Fruit fly (Drosophila melanogaster) whole organism, embryonic: ENCODE data around the gene CG15353.

ENCODE experiments used
- ATbp ChIP-seq: fragments of 200-800 bp; sonication (Bioruptor generic); optimal IDR thresholded peaks from 2 replicates; lab custom pipeline; 2017; ENCODE audit warnings: missing biosample characterization, mild to moderate bottlenecking, missing genetic modification characterization, missing genetic modification reagents
- Adf1 ChIP-seq: fragments of 200-800 bp; sonication (Bioruptor generic); IDR thresholded peaks from 2 replicates; pipeline ENCODE4 v1.3.6; 2022; ENCODE audit warnings: missing biosample characterization, missing genetic modification characterization
- CG10209 ChIP-seq: fragments of 200-800 bp; sonication (Bioruptor generic); optimal IDR thresholded peaks from 3 replicates; lab custom pipeline; 2017; ENCODE audit warnings: missing biosample characterization, mild to moderate bottlenecking, missing genetic modification characterization, missing genetic modification reagents
- CG10321 ChIP-seq: fragments of 200-800 bp; sonication (Bioruptor generic); IDR thresholded peaks from 2 replicates; pipeline ENCODE4 v1.3.6; 2022; ENCODE audit warnings: missing biosample characterization, missing genetic modification characterization
- CG11696 ChIP-seq: fragments of 200-800 bp; sonication (Bioruptor generic); IDR thresholded peaks from 2 replicates; pipeline ENCODE4 v1.3.6; 2022; ENCODE audit warnings: missing biosample characterization, missing genetic modification characterization
- CG12104 ChIP-seq: fragments of 200-800 bp; sonication (Bioruptor generic); optimal IDR thresholded peaks from 3 replicates; lab custom pipeline; 2016; ENCODE audit warnings: missing biosample characterization, missing genetic modification characterization
- CG12299 ChIP-seq: fragments of 200-800 bp; sonication (Bioruptor generic); optimal IDR thresholded peaks from 2 replicates; lab custom pipeline; 2018; ENCODE audit warnings: missing biosample characterization, mild to moderate bottlenecking, missing genetic modification characterization
- CG14441 ChIP-seq: fragments of 200-800 bp; sonication (Bioruptor generic); IDR thresholded peaks from 2 replicates; pipeline ENCODE4 v1.3.6; 2022; ENCODE audit warnings: missing biosample characterization, missing genetic modification characterization
- CG14860 ChIP-seq: fragments of 200-800 bp; sonication (Bioruptor generic); IDR thresholded peaks from 3 replicates; pipeline ENCODE4 v1.3.6; 2022; ENCODE audit warnings: missing biosample characterization, missing genetic modification characterization; ENCODE audit not compliant: partially characterized antibody
- CG17802 ChIP-seq: fragments of 200-800 bp; sonication (Bioruptor generic); optimal IDR thresholded peaks from 2 replicates; lab custom pipeline; 2018; ENCODE audit warnings: missing biosample characterization, mild to moderate bottlenecking, missing genetic modification characterization, moderate library complexity
- CG31224 ChIP-seq: fragments of 200-800 bp; sonication (Bioruptor generic); IDR thresholded peaks from 2 replicates; pipeline ENCODE4 v1.3.6; 2022; ENCODE audit warnings: missing biosample characterization, missing genetic modification characterization
- CG34376 ChIP-seq: fragments of 200-800 bp; sonication (Bioruptor generic); optimal IDR thresholded peaks from 2 replicates; lab custom pipeline; 2018; ENCODE audit warnings: missing biosample characterization, mild to moderate bottlenecking, missing genetic modification characterization
- CG6254 ChIP-seq: fragments of 200-800 bp; sonication (Bioruptor generic); optimal IDR thresholded peaks from 3 replicates; lab custom pipeline; 2017; ENCODE audit warnings: mild to moderate bottlenecking, missing biosample characterization, missing genetic modification reagents, missing genetic modification characterization
- Camta ChIP-seq: fragments of 200-800 bp; sonication (Bioruptor generic); optimal IDR thresholded peaks from 2 replicates; lab custom pipeline; 2016; ENCODE audit warnings: missing biosample characterization, missing genetic modification characterization
- Ets65A ChIP-seq: fragments of 200-800 bp; sonication (Bioruptor generic); peaks from one replicate; lab custom pipeline; 2016; ENCODE audit warnings: missing biosample characterization, missing genetic modification characterization
- Fer1 ChIP-seq: fragments of 200-800 bp; sonication (Bioruptor generic); optimal IDR thresholded peaks from 2 replicates; lab custom pipeline; 2017; ENCODE audit warnings: missing biosample characterization, mild to moderate bottlenecking, missing genetic modification characterization
- Gug ChIP-seq: fragments of 200-800 bp; sonication (Bioruptor generic); IDR thresholded peaks from 4 replicates; pipeline ENCODE4 v1.3.6; 2022; ENCODE audit warnings: missing biosample characterization, missing genetic modification characterization
- H2.0 ChIP-seq: fragments of 200-800 bp; sonication (Bioruptor generic); IDR thresholded peaks from 2 replicates; pipeline ENCODE4 v1.3.6; 2022; ENCODE audit warnings: missing biosample characterization, missing genetic modification characterization
- Jarid2 ChIP-seq: fragments of 200-800 bp; sonication (Bioruptor generic); optimal IDR thresholded peaks from 3 replicates; lab custom pipeline; 2017; ENCODE audit warnings: mild to moderate bottlenecking, missing biosample characterization, missing genetic modification reagents, missing genetic modification characterization
- Lim3 ChIP-seq: fragments of 200-800 bp; sonication (Bioruptor generic); IDR thresholded peaks from 2 replicates; pipeline ENCODE4 v1.3.6; 2022; ENCODE audit warnings: missing biosample characterization, missing genetic modification characterization
- MBD-R2 ChIP-seq: fragments of 200-800 bp; sonication (Bioruptor generic); IDR thresholded peaks from 2 replicates; pipeline ENCODE4 v1.3.6; 2022; ENCODE audit warnings: missing biosample characterization, missing genetic modification characterization
- Scr ChIP-seq: fragments of 200-800 bp; sonication (Bioruptor generic); IDR thresholded peaks from 2 replicates; pipeline ENCODE4 v1.3.6; 2022; ENCODE audit warnings: missing biosample characterization, missing genetic modification characterization; ENCODE audit not compliant: partially characterized antibody
- Trl ChIP-seq, 3 experiments: fragments of >200 bp in 2 of 3; fragments of 200-800 bp in 1 of 3; sonication (Bioruptor generic) in 1 of 3; optimal IDR thresholded peaks; 2 replicates in 1 of 3; 3 replicates in 2 of 3; lab custom pipeline; 2016 to 2017; ENCODE audit warnings: missing biosample characterization in 1 of 3, missing genetic modification characterization in 1 of 3
- Xrp1 ChIP-seq: fragments of 200-800 bp; sonication (Bioruptor generic); IDR thresholded peaks from 2 replicates; pipeline ENCODE4 v1.3.6; 2022; ENCODE audit warnings: missing biosample characterization, missing genetic modification characterization
- al ChIP-seq: fragments of 200-800 bp; sonication (Bioruptor generic); IDR thresholded peaks from 2 replicates; pipeline ENCODE4 v1.3.6; 2022; ENCODE audit warnings: missing biosample characterization, missing genetic modification characterization
- aop ChIP-seq: fragments of 200-800 bp; sonication (Bioruptor generic); IDR thresholded peaks from 2 replicates; pipeline ENCODE4 v1.3.6; 2022; ENCODE audit warnings: missing biosample characterization, missing genetic modification characterization
- ato ChIP-seq: fragments of 200-800 bp; sonication (Bioruptor generic); IDR thresholded peaks from 2 replicates; pipeline ENCODE4 v1.3.6; 2022; ENCODE audit warnings: missing biosample characterization, missing genetic modification characterization; ENCODE audit not compliant: partially characterized antibody
- ci ChIP-seq: fragments of 200-800 bp; sonication (Bioruptor generic); IDR thresholded peaks from 3 replicates; pipeline ENCODE4 v1.3.6; 2022; ENCODE audit warnings: missing biosample characterization, missing genetic modification characterization
- corto ChIP-seq: fragments of 200-800 bp; sonication (Bioruptor generic); optimal IDR thresholded peaks from 2 replicates; lab custom pipeline; 2016; ENCODE audit warnings: missing biosample characterization, mild to moderate bottlenecking, missing genetic modification characterization, moderate library complexity
- hkb ChIP-seq, 2 experiments: fragments of 200-800 bp in 1 of 2; fragments of >200 bp in 1 of 2; sonication (Bioruptor generic) in 1 of 2; IDR thresholded peaks in 1 of 2; optimal IDR thresholded peaks in 1 of 2; 2 replicates each; pipeline versions ENCODE4 v1.3.6 to Lab custom; 2017 to 2022; ENCODE audit warnings: missing biosample characterization in 1 of 2, missing genetic modification characterization in 1 of 2
- ind ChIP-seq: fragments of 200-800 bp; sonication (Bioruptor generic); optimal IDR thresholded peaks from 3 replicates; lab custom pipeline; 2016; ENCODE audit warnings: missing biosample characterization, missing genetic modification characterization
- lbe ChIP-seq: fragments of 200-800 bp; sonication (Bioruptor generic); optimal IDR thresholded peaks from 2 replicates; lab custom pipeline; 2016; ENCODE audit warnings: missing biosample characterization, mild to moderate bottlenecking, missing genetic modification characterization
- lov ChIP-seq, 2 experiments: fragments of 200-800 bp in 1 of 2; fragments of >200 bp in 1 of 2; sonication (Bioruptor generic) in 1 of 2; IDR thresholded peaks in 1 of 2; optimal IDR thresholded peaks in 1 of 2; 2 replicates in 1 of 2; 3 replicates in 1 of 2; pipeline versions ENCODE4 v1.3.6 to Lab custom; 2017 to 2022; ENCODE audit warnings: missing biosample characterization in 1 of 2, missing genetic modification characterization in 1 of 2
- nom ChIP-seq: fragments of 200-800 bp; sonication (Bioruptor generic); optimal IDR thresholded peaks from 2 replicates; lab custom pipeline; 2017; ENCODE audit warnings: missing biosample characterization, missing genetic modification characterization, mild to moderate bottlenecking, moderate library complexity, missing genetic modification reagents
- otp ChIP-seq: fragments of 200-800 bp; sonication (Bioruptor generic); IDR thresholded peaks from 3 replicates; pipeline ENCODE4, ENCODE4 v1.3.6; 2022; ENCODE audit warnings: missing biosample characterization, missing genetic modification characterization
- pfk ChIP-seq: fragments of 200-800 bp; sonication (Bioruptor generic); optimal IDR thresholded peaks from 2 replicates; lab custom pipeline; 2018; ENCODE audit warnings: missing biosample characterization, mild to moderate bottlenecking, missing genetic modification characterization, moderate library complexity
- repo ChIP-seq: fragments of 200-800 bp; sonication (Bioruptor generic); optimal IDR thresholded peaks from 2 replicates; lab custom pipeline; 2016; ENCODE audit warnings: missing biosample characterization, missing genetic modification characterization
- sens ChIP-seq: fragments of 200-800 bp; sonication (Bioruptor generic); peaks from one replicate; lab custom pipeline; 2016; ENCODE audit warnings: missing biosample characterization, missing genetic modification characterization
- sens-2 ChIP-seq: fragments of 200-800 bp; sonication (Bioruptor generic); IDR thresholded peaks from 2 replicates; pipeline ENCODE4 v1.3.6; 2022; ENCODE audit warnings: missing biosample characterization, missing genetic modification characterization
- sna ChIP-seq: fragments of 200-800 bp; sonication (Bioruptor generic); IDR thresholded peaks from 2 replicates; pipeline ENCODE4 v1.3.6; 2022; ENCODE audit warnings: missing biosample characterization, missing genetic modification characterization; ENCODE audit not compliant: partially characterized antibody
- so ChIP-seq: fragments of 200-800 bp; sonication (Bioruptor generic); IDR thresholded peaks from 3 replicates; pipeline ENCODE4 v1.3.6; 2022; ENCODE audit warnings: missing biosample characterization, missing genetic modification characterization
- sqz ChIP-seq: fragments of 200-800 bp; sonication (Bioruptor generic); optimal IDR thresholded peaks from 3 replicates; lab custom pipeline; 2018; ENCODE audit warnings: missing biosample characterization, mild to moderate bottlenecking, missing genetic modification characterization

The CG15353 gene

DNA sequence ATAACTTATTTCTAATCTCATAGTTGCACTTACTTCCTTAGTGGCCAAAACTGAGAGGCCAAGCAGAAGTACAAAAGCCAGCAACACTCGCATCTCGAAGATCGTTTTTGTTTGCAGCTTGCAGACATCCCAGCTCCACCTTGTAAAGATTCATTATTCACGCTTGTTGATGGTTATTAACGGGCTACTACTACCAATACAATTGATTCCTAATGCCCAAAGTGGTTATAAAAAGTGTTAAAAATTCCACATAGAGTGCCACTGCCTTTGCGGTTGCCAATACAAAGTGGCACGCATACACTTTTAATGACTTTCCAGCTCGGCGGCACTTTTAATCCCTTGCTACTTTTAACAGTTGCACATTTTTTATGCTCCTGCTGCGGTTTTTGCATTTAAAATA is 14.9 kb downstream of the CG15353 start, which contains the start of gene Obp22a:
Obp22a (minus strand) TSS at position 101 of the 400 bp plus-strand sequence.
- TF ChIP-seq Lim3 (GFP tag; lab: Robert Waterston, UW) (no peak), CG17802 (tag; lab: Kevin White, UChicago) (no peak), al (GFP tag; lab: Robert Waterston, UW) (no peak), otp (no peak), CG12299 (tag; lab: Kevin White, UChicago) (no peak), sens-2 (GFP tag; lab: Robert Waterston, UW) (no peak), Xrp1 (GFP tag; lab: Robert Waterston, UW) (no peak)

DNA sequence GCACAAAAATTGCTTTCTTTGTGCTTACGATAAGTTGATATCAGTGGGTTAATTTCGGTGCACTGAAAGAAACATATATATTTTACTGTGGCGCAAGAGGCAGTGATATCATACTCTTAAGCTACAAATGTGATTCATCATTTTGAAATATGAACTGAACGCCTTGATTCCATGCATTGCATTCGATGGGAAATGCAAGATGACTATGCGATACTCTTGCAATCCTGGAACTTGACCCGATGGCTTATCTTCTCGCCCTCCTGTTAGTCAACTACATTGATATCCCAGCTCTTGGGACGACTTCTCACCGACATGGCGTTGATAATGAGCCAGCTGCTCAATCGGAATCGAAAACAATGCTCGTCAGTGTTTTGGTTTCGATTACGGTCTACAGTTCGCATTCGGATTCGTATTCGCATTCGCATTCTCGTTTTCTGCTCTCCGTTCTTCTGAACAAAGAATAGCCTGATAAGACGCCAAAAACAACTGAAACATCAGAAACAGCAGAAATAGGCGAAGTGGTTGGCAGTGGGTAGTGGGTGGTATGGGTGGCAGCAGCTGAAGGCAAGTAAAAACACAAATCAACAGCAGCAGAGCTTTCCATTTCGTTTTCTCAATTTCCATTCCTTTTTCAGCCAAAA is 17.6 kb downstream of the CG15353 start:
- TF ChIP-seq hkb (optimal IDR thresholded peaks at IDR 0.05; lab: Kevin White, UChicago), result no peak
- no peak for TF ChIP-seq hkb (GFP tag; IDR thresholded peaks at IDR 0.05; lab: Robert Waterston, UW)
- TF ChIP-seq CG34376 (GFP tag; lab: Kevin White, UChicago), result no peak
- TF ChIP-seq repo, result no peak
- TF ChIP-seq corto (GFP tag; lab: Kevin White, UChicago), result peak; percentile 68
- peak; percentile 53 for TF ChIP-seq CG31224
- no peak for TF ChIP-seq CG12104 (GFP tag; lab: Kevin White, UChicago)
- TF ChIP-seq lbe (GFP tag; lab: Kevin White, UChicago), result peak; percentile 43
- peak; percentile 45 for TF ChIP-seq nom (GFP tag; lab: Kevin White, UChicago)

DNA sequence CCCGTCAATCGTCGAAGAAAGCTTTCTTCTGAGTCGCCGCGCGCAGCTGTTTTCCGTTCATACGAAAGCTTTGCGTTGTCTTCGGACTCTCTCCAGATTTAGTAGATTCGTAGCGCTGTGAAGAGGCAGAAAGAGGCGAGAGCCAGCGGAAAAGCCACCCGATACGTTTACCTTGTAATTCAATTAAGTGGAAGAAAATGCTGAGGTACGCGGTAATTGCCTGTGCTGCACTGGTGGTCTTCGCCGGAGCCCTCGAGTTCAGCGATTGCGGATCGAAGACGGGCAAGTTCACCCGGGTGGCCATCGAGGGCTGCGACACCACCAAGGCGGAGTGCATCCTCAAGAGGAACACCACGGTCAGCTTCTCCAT is 18.8 kb downstream of the CG15353 start, which contains the start of gene Npc2a:
Npc2a (plus strand) TSS at position 99 of the 370 bp plus-strand sequence.
- TF ChIP-seq Camta (peak; percentile 5), sens (GFP tag; lab: Kevin White, UChicago) (peak; percentile 23), Trl (optimal IDR thresholded peaks at IDR 0.05; lab: Kevin White, UChicago) (peak in 1 of 2 experiments; percentile 0), Trl (GFP tag; optimal IDR thresholded peaks at IDR 0.05; lab: Kevin White, UChicago) (no peak), Fer1 (no peak), so (GFP tag; lab: Robert Waterston, UW) (0 out of 3 replicates have a peak, but pooled peaks have one; percentile 31), CG11696 (no peak), Jarid2 (GFP tag; lab: Kevin White, UChicago) (peak; percentile 54), Ets65A (GFP tag; lab: Kevin White, UChicago) (peak; percentile 32), ci (GFP tag; lab: Robert Waterston, UW) (0 out of 3 replicates have a peak, but pooled peaks have one; percentile 28), nom (GFP tag; lab: Kevin White, UChicago) (peak; percentile 21), Gug (GFP tag; lab: Robert Waterston, UW) (0 out of 4 replicates have a peak, but pooled peaks have one; percentile 2), pfk (GFP tag; lab: Kevin White, UChicago) (no peak), MBD-R2 (peak; percentile 7; the same call in 1 of the 2 replicates)

DNA sequence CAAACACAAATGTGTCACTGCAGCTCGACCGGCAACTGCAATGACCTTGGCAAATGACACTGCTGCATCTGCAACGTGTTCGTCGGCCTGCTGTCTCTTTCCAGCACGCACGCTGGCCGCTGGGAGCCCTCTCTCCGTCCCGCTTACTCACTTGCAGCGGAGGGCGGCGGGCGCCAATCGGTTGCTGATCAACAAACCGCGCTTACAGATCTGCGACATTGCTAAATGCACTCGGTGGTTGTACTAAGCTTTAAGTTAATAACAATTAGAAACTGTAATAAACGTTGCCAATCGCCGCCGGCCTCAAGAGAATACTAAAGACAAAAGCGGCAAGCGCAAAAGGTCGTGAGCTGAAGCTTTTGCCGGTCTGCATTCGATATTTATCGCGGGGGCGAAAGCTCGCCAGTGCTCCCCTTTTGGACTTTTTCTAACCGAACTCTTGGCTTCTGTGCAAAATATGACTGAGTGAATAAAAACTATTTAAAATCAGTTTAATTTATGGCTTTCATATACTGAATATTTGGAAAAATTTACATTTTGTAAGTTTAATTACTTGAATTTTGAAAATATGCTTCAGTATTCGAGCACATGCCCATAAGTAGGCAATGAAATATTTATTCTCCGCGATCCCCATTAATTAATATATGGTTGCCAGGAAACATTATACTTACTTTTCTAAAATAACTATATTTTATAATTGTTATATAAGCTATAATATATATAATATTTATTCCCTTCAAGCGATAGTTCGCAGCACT is 19.4 kb downstream of the CG15353 start, which contains the start of gene Got2:
Got2 (minus strand) TSS at position 325 of the 758 bp plus-strand sequence.
- peak; percentile 87 for TF ChIP-seq CG10321 (GFP tag; lab: Robert Waterston, UW)
- TF ChIP-seq ind (GFP tag; lab: Kevin White, UChicago), result peak; percentile 16
- TF ChIP-seq H2.0 (GFP tag; lab: Robert Waterston, UW), result peak; percentile 40; the same call in 1 of the 2 replicates
- 0 out of 2 replicates have a peak, but pooled peaks have one; percentile 20 for TF ChIP-seq aop (GFP tag; lab: Robert Waterston, UW)
- no peak for TF ChIP-seq sqz (GFP tag; lab: Kevin White, UChicago)
- TF ChIP-seq ATbp (GFP tag; lab: Kevin White, UChicago), result peak; percentile 32
- TF ChIP-seq CG14860 (GFP tag; lab: Robert Waterston, UW), result peak; percentile 65
- TF ChIP-seq lov (optimal IDR thresholded peaks at IDR 0.05; lab: Kevin White, UChicago), result no peak
- TF ChIP-seq lov (GFP tag; IDR thresholded peaks at IDR 0.05; lab: Robert Waterston, UW), result no peak
- TF ChIP-seq CG10209 (GFP tag; lab: Kevin White, UChicago), result peak; percentile 23
- peak; percentile 25; the same call in 1 of the 2 replicates for TF ChIP-seq Adf1 (GFP tag; lab: Robert Waterston, UW)
- TF ChIP-seq sna, result peak; percentile 87
- no peak for TF ChIP-seq CG14441 (GFP tag; lab: Robert Waterston, UW)
- TF ChIP-seq CG6254, result no peak
- TF ChIP-seq sens (GFP tag; lab: Kevin White, UChicago), result peak; percentile 24
- TF ChIP-seq Scr (GFP tag; lab: Robert Waterston, UW), result peak; percentile 84
- TF ChIP-seq ato, result peak; percentile 75
